Fruit fly (Drosophila melanogaster): ENCODE measurements around the gene CG42353.

The CG42353 gene

DNA sequence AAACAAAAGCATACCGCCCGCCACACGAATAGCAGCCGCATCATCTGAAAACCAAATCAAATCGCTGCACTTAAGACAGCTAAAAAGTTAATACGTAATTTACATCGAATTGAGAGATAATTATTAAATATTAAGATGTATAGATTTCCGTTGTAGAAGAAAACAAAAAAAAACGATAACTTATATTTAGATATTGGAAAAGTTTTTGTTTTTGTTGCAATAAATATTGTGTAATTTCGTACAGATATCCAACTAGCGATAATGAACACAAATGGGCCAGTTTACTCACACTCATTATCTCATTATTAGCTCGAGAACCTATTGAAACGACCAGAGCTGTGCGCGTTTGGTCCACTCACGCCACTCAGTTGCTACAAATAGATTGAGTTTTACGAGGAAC is 35.9 kb upstream of the CG42353 start (continued):
- peak; percentile 50 for TF ChIP-seq CG10543 (GFP tag; optimal IDR thresholded peaks at IDR 0.05)
- no peak for TF ChIP-seq CG7987 (GFP tag; optimal IDR thresholded peaks at IDR 0.05)
- no peak for TF ChIP-seq sc (optimal IDR thresholded peaks at IDR 0.05)
- TF ChIP-seq sc (GFP tag; optimal IDR thresholded peaks at IDR 0.05) = peak; percentile 73
- TF ChIP-seq D19A (tag; optimal IDR thresholded peaks at IDR 0.05) = peak; percentile 70
- TF ChIP-seq ssp (GFP tag; IDR thresholded peaks at IDR 0.05) = peak; percentile 48
- no peak for TF ChIP-seq TFAM (GFP tag; optimal IDR thresholded peaks at IDR 0.05)
- no peak for TF ChIP-seq CG1024 (GFP tag; IDR thresholded peaks at IDR 0.05)
- no peak for TF ChIP-seq eyg (GFP tag; optimal IDR thresholded peaks at IDR 0.05)
- peak; percentile 60 for TF ChIP-seq gsb-n (tag; optimal IDR thresholded peaks at IDR 0.05)
- no peak for TF ChIP-seq z (GFP tag; IDR thresholded peaks at IDR 0.05)
- no peak for TF ChIP-seq CG4282 (GFP tag; optimal IDR thresholded peaks at IDR 0.05)
- no peak for TF ChIP-seq CG1832 (GFP tag; optimal IDR thresholded peaks at IDR 0.05)
- no peak for TF ChIP-seq CG4707 (GFP tag; optimal IDR thresholded peaks at IDR 0.05)
- TF ChIP-seq nerfin-2 (GFP tag; IDR thresholded peaks at IDR 0.05; ENCODE audit: partially characterized antibody) = no peak
- no peak for TF ChIP-seq CG32767 (GFP tag; IDR thresholded peaks at IDR 0.05)
- peak; percentile 14 for TF ChIP-seq CG16863 (GFP tag; optimal IDR thresholded peaks at IDR 0.05)
- peak; percentile 80 for TF ChIP-seq CG9437 (GFP tag; optimal IDR thresholded peaks at IDR 0.05)
- TF ChIP-seq cato (GFP tag; optimal IDR thresholded peaks at IDR 0.05; ENCODE audit: borderline replicate concordance) = no peak
- peak; percentile 63 to 76 for TF ChIP-seq bsh (GFP tag; optimal IDR thresholded peaks at IDR 0.05)
- no peak for TF ChIP-seq CG1647 (GFP tag; optimal IDR thresholded peaks at IDR 0.05)
- peak; percentile 71 for TF ChIP-seq CG15601 (tag; optimal IDR thresholded peaks at IDR 0.05)
- no peak for TF ChIP-seq ara (GFP tag; IDR thresholded peaks at IDR 0.05)
- TF ChIP-seq fru (optimal IDR thresholded peaks at IDR 0.05) = no peak
- TF ChIP-seq slp2 (GFP tag; optimal IDR thresholded peaks at IDR 0.05) = peak; percentile 18
- TF ChIP-seq pho (GFP tag; optimal IDR thresholded peaks at IDR 0.05) = no peak
- 0 out of 2 replicates have a peak, but pooled peaks have one; percentile 28 for TF ChIP-seq CG17328 (GFP tag; IDR thresholded peaks at IDR 0.05)
- TF ChIP-seq CG33557 (GFP tag; optimal IDR thresholded peaks at IDR 0.05) = peak; percentile 71
- 0 out of 2 replicates have a peak, but pooled peaks have one; percentile 20 for TF ChIP-seq CG4730 (GFP tag; IDR thresholded peaks at IDR 0.05)
- TF ChIP-seq Xbp1 (GFP tag; optimal IDR thresholded peaks at IDR 0.05) = peak; percentile 55
- TF ChIP-seq CG12104 (GFP tag; optimal IDR thresholded peaks at IDR 0.05) = peak; percentile 58
- no peak for TF ChIP-seq CG9215 (GFP tag; IDR thresholded peaks at IDR 0.05)
- TF ChIP-seq CG3726 (GFP tag; IDR thresholded peaks at IDR 0.05) = 0 out of 3 replicates have a peak, but pooled peaks have one; percentile 21
- no peak for TF ChIP-seq sima (GFP tag; optimal IDR thresholded peaks at IDR 0.05)
- no peak for TF ChIP-seq Dp (GFP tag; optimal IDR thresholded peaks at IDR 0.05)
- peak in 1 of 2 experiments; percentile 76 for TF ChIP-seq Eip74EF (GFP tag; optimal IDR thresholded peaks at IDR 0.05)
- peak; percentile 0 for TF ChIP-seq kni (GFP tag; optimal IDR thresholded peaks at IDR 0.05)
- no peak for TF ChIP-seq CG2889 (GFP tag; IDR thresholded peaks at IDR 0.05)
- TF ChIP-seq CG15696 (tag; optimal IDR thresholded peaks at IDR 0.05) = peak; percentile 51
- TF ChIP-seq CG8089 (GFP tag; optimal IDR thresholded peaks at IDR 0.05) = no peak
- 0 out of 2 replicates have a peak, but pooled peaks have one; percentile 30 for TF ChIP-seq CG32772 (GFP tag; IDR thresholded peaks at IDR 0.05)
- TF ChIP-seq B-H1 (GFP tag; IDR thresholded peaks at IDR 0.05) = no peak
- no peak for TF ChIP-seq CG10321 (GFP tag; IDR thresholded peaks at IDR 0.05)
- no peak for TF ChIP-seq ac (GFP tag; optimal IDR thresholded peaks at IDR 0.05)
- peak; percentile 46 for TF ChIP-seq Ptx1 (GFP tag; IDR thresholded peaks at IDR 0.05)
- TF ChIP-seq vvl (GFP tag; IDR thresholded peaks at IDR 0.05) = no peak
- no peak for TF ChIP-seq Hand (GFP tag; optimal IDR thresholded peaks at IDR 0.05)
- peak; percentile 39 for TF ChIP-seq CG9817 (tag; optimal IDR thresholded peaks at IDR 0.05)
- TF ChIP-seq CG17361 (GFP tag; IDR thresholded peaks at IDR 0.05) = peak; percentile 94
- TF ChIP-seq CG4424 (GFP tag; optimal IDR thresholded peaks at IDR 0.05) = peak; percentile 68
- no peak for TF ChIP-seq psq (GFP tag; optimal IDR thresholded peaks at IDR 0.05)
- TF ChIP-seq CG10959 (GFP tag; IDR thresholded peaks at IDR 0.05) = no peak
